Worm (Caenorhabditis elegans): ENCODE results near the gene ZK262.20.

Gene ZK262.20

DNA sequence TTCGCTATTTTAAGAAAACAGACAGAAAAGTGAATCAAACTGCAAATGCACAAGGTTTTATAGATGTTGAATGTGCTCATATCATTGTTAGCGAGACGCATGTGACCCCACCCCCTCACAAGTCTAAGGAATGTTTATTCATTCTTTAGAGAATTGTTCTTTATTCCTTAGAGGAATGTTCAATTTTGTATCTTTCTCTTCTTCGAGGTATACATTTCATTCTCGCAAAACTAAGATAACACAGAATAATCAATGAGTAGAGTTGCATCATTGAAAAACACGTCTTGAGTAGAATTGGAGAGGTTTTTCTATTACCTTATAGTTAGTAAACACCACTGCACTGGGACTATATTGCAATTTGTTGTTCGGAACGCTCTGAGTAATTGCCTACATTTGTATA, at the start of gene ZK262.20:
Gene ZK262.20 (minus strand): TSS at position 101 of the 400 bp plus-strand sequence.
- TF ChIP-seq sea-1 (GFP tag; conservative IDR thresholded peaks at IDR 0.05) (no peak), ceh-13 (GFP tag; optimal IDR thresholded peaks at IDR 0.05) (no peak), ama-1 (optimal IDR thresholded peaks at IDR 0.05) (no peak), tbx-11 (GFP tag; IDR thresholded peaks at IDR 0.05) (no peak), ets-7 (tag; optimal IDR thresholded peaks at IDR 0.05) (no peak), hmg-4 (GFP tag; optimal IDR thresholded peaks at IDR 0.05) (no peak), ceh-36 (tag; optimal IDR thresholded peaks at IDR 0.05) (no peak), scrt-1 (GFP tag; IDR thresholded peaks at IDR 0.05) (no peak), tbx-37 (GFP tag; conservative IDR thresholded peaks at IDR 0.05) (no peak), hnd-1 (tag; optimal IDR thresholded peaks at IDR 0.05) (no peak), B0310.2 (tag; optimal IDR thresholded peaks at IDR 0.05) (no peak), hmbx-1 (tag; optimal IDR thresholded peaks at IDR 0.05) (no peak), tra-4 (tag; optimal IDR thresholded peaks at IDR 0.05) (no peak), F13C5.2 (tag; optimal IDR thresholded peaks at IDR 0.05) (no peak), aly-1 (tag; optimal IDR thresholded peaks at IDR 0.05) (no peak), pes-1 (GFP tag; IDR thresholded peaks at IDR 0.05) (no peak)

DNA sequence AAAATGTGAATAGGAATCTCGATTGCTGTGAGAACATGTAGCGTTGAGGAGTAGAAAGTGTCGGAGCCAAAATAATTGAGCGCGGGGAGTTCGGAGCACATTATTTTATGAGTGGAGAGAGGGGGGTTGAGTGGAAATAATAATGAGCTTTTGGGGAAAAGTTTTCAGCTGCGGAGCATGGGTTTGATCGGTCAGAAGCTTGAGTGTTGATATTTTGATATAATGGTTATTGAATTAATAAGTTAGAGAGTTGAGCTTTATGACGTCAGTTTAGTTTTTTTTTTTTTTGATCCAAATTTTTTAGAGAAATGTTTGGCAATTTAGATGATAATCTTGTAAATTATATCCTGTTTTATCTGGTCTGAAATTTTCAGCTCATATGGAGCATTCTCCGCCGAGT, 45.4 kb upstream of the ZK262.20 start, which contains the start of gene srh-178:
Gene srh-178 (minus strand): TSS at position 101 of the 400 bp plus-strand sequence.
- TF ChIP-seq ceh-13 (GFP tag; optimal IDR thresholded peaks at IDR 0.05) (no peak), sea-1 (GFP tag; conservative IDR thresholded peaks at IDR 0.05) (no peak), ama-1 (optimal IDR thresholded peaks at IDR 0.05) (no peak), pes-1 (GFP tag; IDR thresholded peaks at IDR 0.05) (no peak), ceh-36 (tag; optimal IDR thresholded peaks at IDR 0.05) (no peak), hnd-1 (tag; optimal IDR thresholded peaks at IDR 0.05) (no peak), hmbx-1 (tag; optimal IDR thresholded peaks at IDR 0.05) (no peak), F13C5.2 (tag; optimal IDR thresholded peaks at IDR 0.05) (no peak), scrt-1 (GFP tag; IDR thresholded peaks at IDR 0.05) (no peak), B0310.2 (tag; optimal IDR thresholded peaks at IDR 0.05) (no peak), aly-1 (tag; optimal IDR thresholded peaks at IDR 0.05) (no peak), hmg-4 (GFP tag; optimal IDR thresholded peaks at IDR 0.05) (no peak), tbx-37 (GFP tag; conservative IDR thresholded peaks at IDR 0.05) (no peak), tbx-11 (GFP tag; IDR thresholded peaks at IDR 0.05) (no peak), ets-7 (tag; optimal IDR thresholded peaks at IDR 0.05) (no peak)

DNA sequence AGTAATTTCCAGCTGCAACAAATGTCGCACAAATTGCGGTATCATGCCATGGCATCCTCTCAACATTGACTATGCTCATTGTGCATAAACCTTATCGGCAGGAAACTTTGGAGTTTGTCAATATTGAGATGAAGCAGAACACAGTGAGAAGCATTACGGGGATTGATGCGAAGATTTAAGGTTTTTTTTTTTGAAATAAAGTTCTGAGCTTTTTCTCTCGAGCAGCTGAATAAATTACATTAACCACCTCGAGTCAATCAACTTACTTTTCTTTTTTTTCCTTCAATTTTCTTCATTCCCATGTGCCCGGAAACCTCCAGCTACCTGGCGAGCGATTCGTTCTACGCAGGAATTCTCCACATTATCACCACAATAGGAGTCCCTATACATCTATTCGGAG, 41.2 kb upstream of the ZK262.20 start, which contains the start of gene srh-179:
Gene srh-179 (plus strand): TSS at position 301 of the 400 bp plus-strand sequence.
- TF ChIP-seq pes-1 (GFP tag; IDR thresholded peaks at IDR 0.05): no peak
- no peak for TF ChIP-seq tbx-11 (GFP tag; IDR thresholded peaks at IDR 0.05)
- no peak for TF ChIP-seq hmg-4 (GFP tag; optimal IDR thresholded peaks at IDR 0.05)
- no peak for TF ChIP-seq flt-1 (GFP tag; IDR thresholded peaks at IDR 0.05)
- TF ChIP-seq sea-1 (GFP tag; conservative IDR thresholded peaks at IDR 0.05): no peak
- TF ChIP-seq F13C5.2 (tag; optimal IDR thresholded peaks at IDR 0.05): no peak
- no peak for TF ChIP-seq scrt-1 (GFP tag; IDR thresholded peaks at IDR 0.05)
- TF ChIP-seq hnd-1 (tag; optimal IDR thresholded peaks at IDR 0.05): no peak
- no peak for TF ChIP-seq B0310.2 (tag; optimal IDR thresholded peaks at IDR 0.05)
- TF ChIP-seq ceh-13 (GFP tag; optimal IDR thresholded peaks at IDR 0.05): no peak
- TF ChIP-seq tra-4 (tag; optimal IDR thresholded peaks at IDR 0.05): no peak
- TF ChIP-seq ceh-36 (tag; optimal IDR thresholded peaks at IDR 0.05): no peak
- no peak for TF ChIP-seq tbx-37 (GFP tag; conservative IDR thresholded peaks at IDR 0.05)
- TF ChIP-seq hmbx-1 (tag; optimal IDR thresholded peaks at IDR 0.05): no peak
- no peak for TF ChIP-seq ama-1 (optimal IDR thresholded peaks at IDR 0.05)
- no peak for TF ChIP-seq ets-7 (tag; optimal IDR thresholded peaks at IDR 0.05)
- no peak for TF ChIP-seq aly-1 (tag; optimal IDR thresholded peaks at IDR 0.05)

ce11 chrV:18474223-18474622, 39.4 kb upstream of the ZK262.20 start, which contains the start of gene srh-181:
Gene srh-181, plus strand, starts transcription at chrV:18474523.
- no peak for TF ChIP-seq flt-1 (GFP tag; IDR thresholded peaks at IDR 0.05)
- no peak for TF ChIP-seq tbx-11 (GFP tag; IDR thresholded peaks at IDR 0.05)
- TF ChIP-seq pes-1 (GFP tag; IDR thresholded peaks at IDR 0.05): no peak
- no peak for TF ChIP-seq ets-7 (tag; optimal IDR thresholded peaks at IDR 0.05)
- no peak for TF ChIP-seq F13C5.2 (tag; optimal IDR thresholded peaks at IDR 0.05)
- TF ChIP-seq tra-4 (tag; optimal IDR thresholded peaks at IDR 0.05): no peak
- no peak for TF ChIP-seq ceh-13 (GFP tag; optimal IDR thresholded peaks at IDR 0.05)
- TF ChIP-seq hmg-4 (GFP tag; optimal IDR thresholded peaks at IDR 0.05): no peak
- no peak for TF ChIP-seq tbx-37 (GFP tag; conservative IDR thresholded peaks at IDR 0.05)
- no peak for TF ChIP-seq B0310.2 (tag; optimal IDR thresholded peaks at IDR 0.05)
- no peak for TF ChIP-seq ama-1 (optimal IDR thresholded peaks at IDR 0.05)

DNA sequence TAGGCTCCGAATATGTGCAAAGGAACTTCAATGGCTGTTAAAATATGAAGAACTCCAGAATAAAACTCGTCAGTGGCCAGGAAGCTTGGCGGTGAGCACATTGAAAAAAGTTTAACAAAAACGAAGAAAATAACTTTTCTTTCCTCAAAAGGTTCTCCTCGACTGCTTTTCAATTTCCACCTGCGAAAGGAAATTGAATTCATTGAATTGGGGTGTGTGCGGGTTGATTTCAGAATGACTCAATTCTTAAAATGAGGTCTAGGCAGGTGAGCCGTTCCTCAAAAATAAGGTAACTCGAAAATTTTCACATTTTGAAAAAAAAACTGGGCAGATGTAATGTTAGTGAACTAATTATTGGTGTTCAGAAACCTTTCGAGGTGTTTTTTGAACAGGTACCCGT, 38.6 kb upstream of the ZK262.20 start, which contains the start of gene srh-182:
Gene srh-182 (minus strand): TSS at position 101 of the 400 bp plus-strand sequence.
- TF ChIP-seq B0310.2 (tag; optimal IDR thresholded peaks at IDR 0.05) (no peak), hmg-4 (GFP tag; optimal IDR thresholded peaks at IDR 0.05) (no peak), ceh-36 (tag; optimal IDR thresholded peaks at IDR 0.05) (no peak), tra-4 (tag; optimal IDR thresholded peaks at IDR 0.05) (no peak), ama-1 (optimal IDR thresholded peaks at IDR 0.05) (no peak), aly-1 (tag; optimal IDR thresholded peaks at IDR 0.05) (no peak), ceh-13 (GFP tag; optimal IDR thresholded peaks at IDR 0.05) (no peak), F13C5.2 (tag; optimal IDR thresholded peaks at IDR 0.05) (no peak), hnd-1 (tag; optimal IDR thresholded peaks at IDR 0.05) (no peak), tbx-11 (GFP tag; IDR thresholded peaks at IDR 0.05) (no peak), pes-1 (GFP tag; IDR thresholded peaks at IDR 0.05) (no peak), hmbx-1 (tag; optimal IDR thresholded peaks at IDR 0.05) (no peak), sea-1 (GFP tag; conservative IDR thresholded peaks at IDR 0.05) (no peak), flt-1 (GFP tag; IDR thresholded peaks at IDR 0.05) (no peak), scrt-1 (GFP tag; IDR thresholded peaks at IDR 0.05) (no peak), ets-7 (tag; optimal IDR thresholded peaks at IDR 0.05) (no peak), tbx-37 (GFP tag; conservative IDR thresholded peaks at IDR 0.05) (no peak)

ce11 chrV:18468097-18468496, 33.2 kb upstream of the ZK262.20 start, which contains the start of gene ZK228.13:
Gene ZK228.13, minus strand, starts transcription at chrV:18468197.
- TF ChIP-seq B0310.2 (tag; optimal IDR thresholded peaks at IDR 0.05) (no peak), hmbx-1 (tag; optimal IDR thresholded peaks at IDR 0.05) (no peak), tbx-11 (GFP tag; IDR thresholded peaks at IDR 0.05) (no peak), flt-1 (GFP tag; IDR thresholded peaks at IDR 0.05) (no peak), hmg-4 (GFP tag; optimal IDR thresholded peaks at IDR 0.05) (no peak), tbx-37 (GFP tag; conservative IDR thresholded peaks at IDR 0.05) (no peak), sea-1 (GFP tag; conservative IDR thresholded peaks at IDR 0.05) (no peak), ama-1 (optimal IDR thresholded peaks at IDR 0.05) (no peak), hnd-1 (tag; optimal IDR thresholded peaks at IDR 0.05) (no peak), tra-4 (tag; optimal IDR thresholded peaks at IDR 0.05) (no peak), F13C5.2 (tag; optimal IDR thresholded peaks at IDR 0.05) (no peak), pes-1 (GFP tag; IDR thresholded peaks at IDR 0.05) (no peak), ets-7 (tag; optimal IDR thresholded peaks at IDR 0.05) (no peak), aly-1 (tag; optimal IDR thresholded peaks at IDR 0.05) (no peak), scrt-1 (GFP tag; IDR thresholded peaks at IDR 0.05) (no peak), ceh-36 (tag; optimal IDR thresholded peaks at IDR 0.05) (no peak), ceh-13 (GFP tag; optimal IDR thresholded peaks at IDR 0.05) (no peak)

All from whole organism, early embryonic.